Worm (Caenorhabditis elegans) whole organism, late embryonic: Measurements from ENCODE around the gene aqp-2.

Source experiments
- C08G9.2 ChIP-seq: sonication (generic microtip); optimal IDR thresholded peaks from 2 replicates; lab custom pipeline; 2016; ENCODE audit warnings: mild to moderate bottlenecking, missing genetic modification characterization, moderate library complexity, missing compliant biosample characterization
- F13H6.1 ChIP-seq: sonication (generic microtip); optimal IDR thresholded peaks from 2 replicates; lab custom pipeline; 2016; ENCODE audit warnings: missing genetic modification characterization, missing compliant biosample characterization
- K02D7.2 ChIP-seq: sonication (generic microtip); optimal IDR thresholded peaks from 2 replicates; lab custom pipeline; 2017; ENCODE audit warnings: mild to moderate bottlenecking, missing genetic modification characterization, missing compliant biosample characterization
- K09A11.1 ChIP-seq: sonication (generic microtip); optimal IDR thresholded peaks from 2 replicates; lab custom pipeline; 2017; ENCODE audit warnings: antibody characterized with exemption, mild to moderate bottlenecking, missing genetic modification characterization, missing compliant biosample characterization; ENCODE audit not compliant: insufficient read depth
- T23F11.4 ChIP-seq: fragments of 200-800 bp; sonication (Bioruptor generic); optimal IDR thresholded peaks from 2 replicates; lab custom pipeline; 2018; ENCODE audit warnings: mild to moderate bottlenecking, missing genetic modification characterization, missing compliant biosample characterization
- Y22D7AL.16 ChIP-seq: sonication (generic microtip); optimal IDR thresholded peaks from 2 replicates; lab custom pipeline; 2016; ENCODE audit warnings: missing genetic modification characterization, missing compliant biosample characterization
- ahr-1 ChIP-seq: sonication (generic microtip); optimal IDR thresholded peaks from 2 replicates; lab custom pipeline; 2016; ENCODE audit warnings: missing genetic modification characterization, missing compliant biosample characterization
- ama-1 ChIP-seq: fragments of 150-350 bp; optimal IDR thresholded peaks from 2 replicates; lab custom pipeline; 2014
- ceh-14 ChIP-seq: sonication (generic microtip); optimal IDR thresholded peaks from 2 replicates; lab custom pipeline; 2016; ENCODE audit warnings: missing genotype, missing genetic modification characterization, missing compliant biosample characterization
- ceh-18 ChIP-seq: sonication (generic microtip); optimal IDR thresholded peaks from 2 replicates; lab custom pipeline; 2016; ENCODE audit warnings: missing genetic modification characterization, missing compliant biosample characterization
- ceh-19 ChIP-seq: fragments of 200-800 bp; sonication (Bioruptor generic); optimal IDR thresholded peaks from 2 replicates; lab custom pipeline; 2018; ENCODE audit warnings: mild to moderate bottlenecking, missing genetic modification characterization, missing compliant biosample characterization
- ceh-2 ChIP-seq: sonication (generic microtip); optimal IDR thresholded peaks from 2 replicates; lab custom pipeline; 2016; ENCODE audit warnings: missing genotype, missing genetic modification characterization, missing compliant biosample characterization
- ceh-22 ChIP-seq: sonication (generic microtip); optimal IDR thresholded peaks from 2 replicates; lab custom pipeline; 2017; ENCODE audit warnings: missing biosample characterization, missing genetic modification characterization
- ceh-24 ChIP-seq: sonication (generic microtip); optimal IDR thresholded peaks from 2 replicates; lab custom pipeline; 2016; ENCODE audit warnings: mild to moderate bottlenecking, missing genetic modification characterization, missing compliant biosample characterization
- ceh-34 ChIP-seq: sonication (generic microtip); optimal IDR thresholded peaks from 2 replicates; lab custom pipeline; 2016; ENCODE audit warnings: mild to moderate bottlenecking, missing genetic modification characterization, missing compliant biosample characterization
- ceh-45 ChIP-seq: fragments of 200-800 bp; sonication (Bioruptor generic); IDR thresholded peaks from 2 replicates; pipeline ENCODE4 v1.3.6; 2022; ENCODE audit warnings: missing genetic modification reagents, missing genetic modification characterization, missing compliant biosample characterization
- ceh-48 ChIP-seq: sonication (generic microtip); optimal IDR thresholded peaks from 2 replicates; lab custom pipeline; 2016; ENCODE audit warnings: missing genetic modification characterization, inconsistent platforms, missing compliant biosample characterization
- ceh-6 ChIP-seq: fragments of 200-800 bp; sonication (Bioruptor generic); optimal IDR thresholded peaks from 2 replicates; lab custom pipeline; 2018; ENCODE audit warnings: mild to moderate bottlenecking, missing genetic modification characterization, missing compliant biosample characterization
- ceh-9 ChIP-seq: sonication (generic microtip); optimal IDR thresholded peaks from 2 replicates; lab custom pipeline; 2016; ENCODE audit warnings: mild to moderate bottlenecking, missing genetic modification characterization, inconsistent platforms, missing compliant biosample characterization
- che-1 ChIP-seq: sonication (generic microtip); optimal IDR thresholded peaks from 2 replicates; lab custom pipeline; 2016; ENCODE audit warnings: mild to moderate bottlenecking, missing genetic modification characterization, missing compliant biosample characterization
- dmd-4 ChIP-seq: sonication (generic microtip); optimal IDR thresholded peaks from 2 replicates; lab custom pipeline; 2016; ENCODE audit warnings: borderline replicate concordance, missing genetic modification characterization, missing compliant biosample characterization
- dve-1 ChIP-seq: sonication (generic microtip); optimal IDR thresholded peaks from 2 replicates; lab custom pipeline; 2017; ENCODE audit warnings: antibody characterized with exemption, mild to moderate bottlenecking, missing genetic modification characterization, missing compliant biosample characterization
- elt-2 ChIP-seq: sonication (generic microtip); optimal IDR thresholded peaks from 2 replicates; lab custom pipeline; 2016; ENCODE audit warnings: missing genetic modification reagents, missing genetic modification characterization, missing compliant biosample characterization
- elt-4 ChIP-seq: sonication (generic microtip); optimal IDR thresholded peaks from 2 replicates; lab custom pipeline; 2016; ENCODE audit warnings: missing genetic modification characterization, missing compliant biosample characterization
- eyg-1 ChIP-seq: sonication (generic microtip); optimal IDR thresholded peaks from 2 replicates; lab custom pipeline; 2016; ENCODE audit warnings: missing genotype, missing genetic modification characterization, missing compliant biosample characterization
- fax-1 ChIP-seq: sonication (generic microtip); optimal IDR thresholded peaks from 2 replicates; lab custom pipeline; 2016; ENCODE audit warnings: missing genotype, missing genetic modification characterization, missing compliant biosample characterization
- fkh-10 ChIP-seq: fragments of 150-350 bp; optimal IDR thresholded peaks from 2 replicates; lab custom pipeline; 2014; ENCODE audit warnings: missing biosample characterization, missing genetic modification reagents, missing genetic modification characterization
- gmeb-2 ChIP-seq: sonication (generic microtip); optimal IDR thresholded peaks from 2 replicates; lab custom pipeline; 2016; ENCODE audit warnings: missing genetic modification characterization, inconsistent platforms, missing compliant biosample characterization
- hlh-15 ChIP-seq: sonication (generic microtip); optimal IDR thresholded peaks from 2 replicates; lab custom pipeline; 2016; ENCODE audit warnings: missing genetic modification characterization, missing compliant biosample characterization
- hlh-30 ChIP-seq: sonication (generic microtip); optimal IDR thresholded peaks from 2 replicates; lab custom pipeline; 2017; ENCODE audit warnings: antibody characterized with exemption, missing genetic modification characterization, missing compliant biosample characterization; ENCODE audit not compliant: insufficient read depth
- hlh-6 ChIP-seq: sonication (generic microtip); optimal IDR thresholded peaks from 2 replicates; lab custom pipeline; 2016; ENCODE audit warnings: missing genotype, missing genetic modification characterization, missing compliant biosample characterization
- hlh-8 ChIP-seq: sonication (generic microtip); optimal IDR thresholded peaks from 2 replicates; lab custom pipeline; 2016; ENCODE audit warnings: missing genotype, missing genetic modification characterization, missing compliant biosample characterization
- lin-11 ChIP-seq: fragments of 200-800 bp; sonication (Bioruptor generic); optimal IDR thresholded peaks from 2 replicates; lab custom pipeline; 2018; ENCODE audit warnings: mild to moderate bottlenecking, missing genetic modification characterization, missing compliant biosample characterization
- mec-3 ChIP-seq: sonication (generic microtip); optimal IDR thresholded peaks from 2 replicates; lab custom pipeline; 2016; ENCODE audit warnings: borderline replicate concordance, missing genetic modification characterization, missing compliant biosample characterization
- nfya-1 ChIP-seq: sonication (generic microtip); optimal IDR thresholded peaks from 2 replicates; lab custom pipeline; 2017; ENCODE audit warnings: missing genetic modification characterization, mild to moderate bottlenecking, missing compliant biosample characterization, antibody characterized with exemption, moderate library complexity
- nhr-11 ChIP-seq: fragments of 150-350 bp; optimal IDR thresholded peaks from 2 replicates; lab custom pipeline; 2014; ENCODE audit warnings: missing biosample characterization, missing genetic modification characterization
- nhr-232 ChIP-seq: sonication (generic microtip); optimal IDR thresholded peaks from 2 replicates; lab custom pipeline; 2016; ENCODE audit warnings: missing genetic modification characterization, missing compliant biosample characterization
- npax-4 ChIP-seq: sonication (generic microtip); optimal IDR thresholded peaks from 2 replicates; lab custom pipeline; 2016; ENCODE audit warnings: missing genetic modification characterization, missing compliant biosample characterization
- odd-2 ChIP-seq: sonication (generic microtip); optimal IDR thresholded peaks from 2 replicates; lab custom pipeline; 2017; ENCODE audit warnings: antibody characterized with exemption, mild to moderate bottlenecking, missing genetic modification characterization, missing compliant biosample characterization
- pat-9 ChIP-seq: fragments of 200-800 bp; sonication (Bioruptor generic); optimal IDR thresholded peaks from 2 replicates; lab custom pipeline; 2018; ENCODE audit warnings: mild to moderate bottlenecking, missing genetic modification characterization, moderate library complexity, missing compliant biosample characterization
- pha-4 ChIP-seq: fragments of 150-350 bp; optimal IDR thresholded peaks from 2 replicates; lab custom pipeline; 2018; ENCODE audit warnings: missing biosample characterization, missing genetic modification reagents, missing genetic modification characterization
- pqm-1 ChIP-seq: sonication (generic microtip); optimal IDR thresholded peaks from 2 replicates; lab custom pipeline; 2016; ENCODE audit warnings: missing genetic modification characterization, missing compliant biosample characterization
- pros-1 ChIP-seq: fragments of 150-350 bp; optimal IDR thresholded peaks from 2 replicates; lab custom pipeline; 2014; ENCODE audit warnings: missing biosample characterization, missing genetic modification reagents, missing genetic modification characterization
- ref-2 ChIP-seq: sonication (generic microtip); optimal IDR thresholded peaks from 2 replicates; lab custom pipeline; 2016; ENCODE audit warnings: missing genetic modification characterization, missing compliant biosample characterization
- rnt-1 ChIP-seq: sonication (generic microtip); optimal IDR thresholded peaks from 2 replicates; lab custom pipeline; 2016; ENCODE audit warnings: missing genetic modification characterization, missing compliant biosample characterization
- tbx-7 ChIP-seq: sonication (generic microtip); optimal IDR thresholded peaks from 2 replicates; lab custom pipeline; 2016; ENCODE audit warnings: missing genotype, missing genetic modification characterization, missing compliant biosample characterization
- ttx-3 ChIP-seq: sonication (generic microtip); optimal IDR thresholded peaks from 2 replicates; lab custom pipeline; 2016; ENCODE audit warnings: missing genetic modification reagents, missing genetic modification characterization, missing compliant biosample characterization
- unc-3 ChIP-seq, 2 experiments: fragments of 200-800 bp in 1 of 2; sonication (Bioruptor generic) in 1 of 2; sonication (generic microtip) in 1 of 2; conservative IDR thresholded peaks in 1 of 2; optimal IDR thresholded peaks in 1 of 2; 2 replicates each; pipeline versions ENCODE4 v1.3.6 to Lab custom; 2016 to 2022; ENCODE audit warnings: missing compliant biosample characterization in 2 of 2, missing genetic modification characterization in 2 of 2, missing genetic modification reagents in 1 of 2
- unc-42 ChIP-seq: sonication (generic microtip); optimal IDR thresholded peaks from 2 replicates; lab custom pipeline; 2016; ENCODE audit warnings: missing genotype, missing genetic modification characterization, missing compliant biosample characterization
- unc-55 ChIP-seq: sonication (generic microtip); optimal IDR thresholded peaks from 2 replicates; lab custom pipeline; 2017; ENCODE audit warnings: missing biosample characterization, missing genetic modification reagents, missing genetic modification characterization
- unc-86 ChIP-seq: sonication (generic microtip); optimal IDR thresholded peaks from 2 replicates; lab custom pipeline; 2016; ENCODE audit warnings: missing genetic modification characterization, missing compliant biosample characterization
- zip-5 ChIP-seq: sonication (generic microtip); optimal IDR thresholded peaks from 2 replicates; lab custom pipeline; 2016; ENCODE audit warnings: missing genetic modification characterization, missing compliant biosample characterization
- ztf-16 ChIP-seq: sonication (generic microtip); optimal IDR thresholded peaks from 2 replicates; lab custom pipeline; 2017; ENCODE audit warnings: missing genetic modification characterization, missing compliant biosample characterization

Gene aqp-2

ce11 chrII:9282787-9283186, 21.0 kb upstream of the aqp-2 start:
- TF ChIP-seq che-1 (tag; lab: Kevin White, UChicago) (no peak), nfya-1 (tag; lab: Kevin White, UChicago) (peak; percentile 93), ceh-34 (tag; lab: Kevin White, UChicago) (peak; percentile 69), nhr-232 (tag; lab: Kevin White, UChicago) (no peak), C08G9.2 (tag; lab: Kevin White, UChicago) (no peak), T23F11.4 (GFP tag; lab: Kevin White, UChicago) (no peak), ceh-22 (tag; lab: Kevin White, UChicago) (no peak), dve-1 (tag; lab: Kevin White, UChicago) (peak; percentile 82), dmd-4 (tag; lab: Kevin White, UChicago) (no peak), K02D7.2 (tag; lab: Kevin White, UChicago) (no peak), hlh-15 (tag; lab: Kevin White, UChicago) (no peak), unc-3 (GFP tag; conservative IDR thresholded peaks at IDR 0.05; lab: Robert Waterston, UW) (no peak), unc-3 (tag; optimal IDR thresholded peaks at IDR 0.05; lab: Kevin White, UChicago) (peak; percentile 0), eyg-1 (tag; lab: Kevin White, UChicago) (no peak), zip-5 (tag; lab: Kevin White, UChicago) (no peak), ceh-19 (GFP tag; lab: Kevin White, UChicago) (peak; percentile 28), ceh-14 (tag; lab: Kevin White, UChicago) (peak; percentile 3), nhr-11 (tag; lab: Kevin White, UChicago) (no peak), mec-3 (tag; lab: Kevin White, UChicago) (no peak), unc-86 (no peak), ahr-1 (no peak), Y22D7AL.16 (tag; lab: Kevin White, UChicago) (no peak), ceh-18 (tag; lab: Kevin White, UChicago) (peak; percentile 88), hlh-6 (tag; lab: Kevin White, UChicago) (no peak), ceh-6 (GFP tag; lab: Kevin White, UChicago) (no peak), fkh-10 (GFP tag; lab: Kevin White, UChicago) (no peak), ceh-2 (tag; lab: Kevin White, UChicago) (peak; percentile 49), rnt-1 (peak; percentile 55), F13H6.1 (peak; percentile 55), npax-4 (tag; lab: Kevin White, UChicago) (no peak), unc-55 (GFP tag; lab: Kevin White, UChicago) (peak; percentile 83), pqm-1 (peak; percentile 35), pha-4 (tag; lab: Kevin White, UChicago) (no peak), ceh-48 (tag; lab: Kevin White, UChicago) (peak; percentile 85), tbx-7 (no peak), odd-2 (no peak), hlh-8 (tag; lab: Kevin White, UChicago) (no peak), ama-1 (lab: Kevin White, UChicago) (no peak), pros-1 (tag; lab: Kevin White, UChicago) (peak; percentile 27), ceh-9 (tag; lab: Kevin White, UChicago) (no peak), ttx-3 (tag; lab: Kevin White, UChicago) (peak; percentile 10), gmeb-2 (tag; lab: Kevin White, UChicago) (no peak), ztf-16 (tag; lab: Kevin White, UChicago) (no peak), lin-11 (tag; lab: Kevin White, UChicago) (no peak), fax-1 (tag; lab: Kevin White, UChicago) (peak; percentile 11), K09A11.1 (tag; lab: Kevin White, UChicago) (peak; percentile 47), ceh-45 (GFP tag; lab: Robert Waterston, UW) (no peak), hlh-30 (tag; lab: Kevin White, UChicago) (peak; percentile 83), pat-9 (tag; lab: Kevin White, UChicago) (no peak), elt-2 (tag; lab: Kevin White, UChicago) (peak; percentile 25), unc-42 (tag; lab: Kevin White, UChicago) (peak; percentile 56), ceh-24 (tag; lab: Kevin White, UChicago) (no peak), ref-2 (peak; percentile 67), elt-4 (no peak)
